Worm (Caenorhabditis elegans) whole organism, early embryonic: ENCODE results near the gene lron-1.

Experiments used
- B0310.2 ChIP-seq: sonication (generic microtip); optimal IDR thresholded peaks from 2 replicates; lab custom pipeline; 2016; ENCODE audit warnings: mild to moderate bottlenecking, missing genetic modification characterization, missing compliant biosample characterization
- F13C5.2 ChIP-seq: sonication (generic microtip); optimal IDR thresholded peaks from 2 replicates; lab custom pipeline; 2017; ENCODE audit warnings: mild to moderate bottlenecking, missing genetic modification characterization, inconsistent platforms, missing compliant biosample characterization
- aly-1 ChIP-seq: sonication (generic microtip); optimal IDR thresholded peaks from 2 replicates; lab custom pipeline; 2016; ENCODE audit warnings: missing genetic modification characterization, missing compliant biosample characterization
- ama-1 ChIP-seq: fragments of 150-350 bp; optimal IDR thresholded peaks from 2 replicates; lab custom pipeline; 2014
- ceh-13 ChIP-seq: fragments of 200-800 bp; sonication (Bioruptor generic); optimal IDR thresholded peaks from 2 replicates; lab custom pipeline; 2018; ENCODE audit warnings: mild to moderate bottlenecking, missing genetic modification characterization, missing compliant biosample characterization
- ceh-36 ChIP-seq: sonication (generic microtip); optimal IDR thresholded peaks from 2 replicates; lab custom pipeline; 2016; ENCODE audit warnings: missing genetic modification characterization, inconsistent platforms, missing compliant biosample characterization
- ets-7 ChIP-seq: sonication (generic microtip); optimal IDR thresholded peaks from 2 replicates; lab custom pipeline; 2016; ENCODE audit warnings: missing genotype, missing genetic modification characterization, missing compliant biosample characterization
- flt-1 ChIP-seq: fragments of 200-800 bp; sonication (Bioruptor generic); IDR thresholded peaks from 2 replicates; pipeline ENCODE4 v1.3.6; 2022; ENCODE audit warnings: missing genetic modification characterization, missing compliant biosample characterization
- hmbx-1 ChIP-seq: sonication (generic microtip); optimal IDR thresholded peaks from 2 replicates; lab custom pipeline; 2016; ENCODE audit warnings: mild to moderate bottlenecking, missing genetic modification characterization, missing compliant biosample characterization
- hmg-4 ChIP-seq: fragments of 200-800 bp; sonication (Bioruptor generic); optimal IDR thresholded peaks from 2 replicates; lab custom pipeline; 2018; ENCODE audit warnings: mild to moderate bottlenecking, missing genetic modification characterization, missing compliant biosample characterization
- hnd-1 ChIP-seq: sonication (generic microtip); optimal IDR thresholded peaks from 2 replicates; lab custom pipeline; 2016; ENCODE audit warnings: missing genetic modification characterization, missing compliant biosample characterization
- pes-1 ChIP-seq: fragments of 200-800 bp; sonication (Bioruptor generic); IDR thresholded peaks from 2 replicates; pipeline ENCODE4 v1.3.6; 2022; ENCODE audit warnings: missing genetic modification reagents, missing genetic modification characterization, missing compliant biosample characterization
- scrt-1 ChIP-seq: fragments of 200-800 bp; sonication (Bioruptor generic); IDR thresholded peaks from 2 replicates; pipeline ENCODE4 v1.3.6; 2022; ENCODE audit warnings: missing genetic modification characterization, missing compliant biosample characterization
- sea-1 ChIP-seq: fragments of 200-800 bp; sonication (Bioruptor generic); conservative IDR thresholded peaks from 2 replicates; pipeline ENCODE4 v1.3.6; 2022; ENCODE audit warnings: missing genetic modification characterization, missing compliant biosample characterization
- tbx-11 ChIP-seq: fragments of 200-800 bp; sonication (Bioruptor generic); IDR thresholded peaks from 2 replicates; pipeline ENCODE4 v1.3.6; 2022; ENCODE audit warnings: missing genetic modification characterization, missing compliant biosample characterization
- tbx-37 ChIP-seq: fragments of 200-800 bp; sonication (Bioruptor generic); conservative IDR thresholded peaks from 2 replicates; pipeline ENCODE4 v1.3.6; 2022; ENCODE audit warnings: missing genetic modification reagents, missing genetic modification characterization, missing compliant biosample characterization
- tra-4 ChIP-seq: sonication (generic microtip); optimal IDR thresholded peaks from 2 replicates; lab custom pipeline; 2017; ENCODE audit warnings: missing genetic modification characterization, missing compliant biosample characterization

The lron-1 gene

DNA sequence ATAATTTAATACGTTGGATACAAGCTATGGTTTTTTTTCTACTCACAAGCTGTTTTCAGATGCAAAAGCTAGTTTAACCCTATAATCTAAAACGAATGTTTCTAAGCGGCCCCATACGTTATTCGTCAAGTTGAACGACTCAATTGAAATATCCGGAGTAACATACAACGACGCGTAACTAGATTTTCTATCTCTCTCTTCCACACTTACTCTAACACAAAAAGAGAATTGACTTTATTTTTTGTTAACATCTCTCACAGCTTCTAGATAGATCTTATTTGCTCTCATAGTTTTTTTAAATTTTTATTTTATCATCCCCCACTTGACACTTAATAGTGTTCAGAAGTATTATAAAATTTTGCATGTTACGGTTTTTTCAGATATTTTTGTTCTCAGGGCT is 20.7 kb downstream of the lron-1 start:
- no peak for TF ChIP-seq aly-1 (tag; lab: Kevin White, UChicago)
- no peak for TF ChIP-seq ceh-36 (tag; lab: Kevin White, UChicago)
- no peak for TF ChIP-seq sea-1
- TF ChIP-seq ceh-13 (GFP tag; lab: Kevin White, UChicago), result no peak
- no peak for TF ChIP-seq flt-1
- TF ChIP-seq hmbx-1 (tag; lab: Kevin White, UChicago), result no peak
- no peak for TF ChIP-seq F13C5.2 (tag; lab: Kevin White, UChicago)
- no peak for TF ChIP-seq scrt-1 (GFP tag; lab: Robert Waterston, UW)
- no peak for TF ChIP-seq ama-1 (lab: Kevin White, UChicago)
- no peak for TF ChIP-seq tbx-37 (GFP tag; lab: Robert Waterston, UW)
- no peak for TF ChIP-seq tbx-11 (GFP tag; lab: Robert Waterston, UW)
- TF ChIP-seq pes-1, result no peak
- TF ChIP-seq tra-4 (tag; lab: Kevin White, UChicago), result no peak
- TF ChIP-seq ets-7 (tag; lab: Kevin White, UChicago), result no peak
- no peak for TF ChIP-seq hnd-1 (tag; lab: Kevin White, UChicago)

- TF ChIP-seq hnd-1 (tag; lab: Kevin White, UChicago), result no peak
- no peak for TF ChIP-seq F13C5.2 (tag; lab: Kevin White, UChicago)
- TF ChIP-seq flt-1, result no peak
- no peak for TF ChIP-seq B0310.2 (tag; lab: Kevin White, UChicago)
- no peak for TF ChIP-seq scrt-1 (GFP tag; lab: Robert Waterston, UW)
- TF ChIP-seq tbx-11 (GFP tag; lab: Robert Waterston, UW), result no peak
- no peak for TF ChIP-seq aly-1 (tag; lab: Kevin White, UChicago)
- no peak for TF ChIP-seq sea-1
- TF ChIP-seq ets-7 (tag; lab: Kevin White, UChicago), result no peak
- no peak for TF ChIP-seq hmg-4
- no peak for TF ChIP-seq ceh-13 (GFP tag; lab: Kevin White, UChicago)
Measured at ce11 chrX:14594825-14595224, 22.3 kb downstream of the lron-1 start, which contains the start of gene C44H4.8. Gene C44H4.8 (plus strand): TSS chrX:14595125.

DNA sequence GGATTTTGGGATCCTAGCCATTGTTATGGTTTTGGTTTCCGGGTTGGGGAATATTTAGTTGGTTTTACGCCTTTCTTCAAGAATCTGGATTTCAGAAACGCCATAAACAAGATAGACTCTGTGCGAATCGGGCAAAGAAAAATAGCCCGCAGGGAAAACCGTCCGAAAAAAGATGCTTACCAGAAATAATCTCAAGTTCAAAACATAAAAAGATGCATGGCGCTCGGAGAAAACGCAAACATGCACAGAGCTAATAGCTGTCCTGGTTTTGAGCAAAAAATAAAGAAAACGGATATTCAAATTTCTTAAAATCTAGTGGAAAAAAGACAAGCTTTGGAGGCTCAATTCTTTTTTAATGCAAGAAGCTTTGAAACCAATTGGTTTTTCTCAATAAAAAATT is 26.7 kb downstream of the lron-1 start, which contains the start of gene C44H4.6:
C44H4.6 (minus strand) TSS at position 101 of the 400 bp plus-strand sequence.
- TF ChIP-seq hnd-1 (tag; lab: Kevin White, UChicago), result no peak

ce11 chrX:14602676-14603075 is 30.2 kb downstream of the lron-1 start, which contains the start of gene eor-2:
Gene eor-2 (plus strand): TSS chrX:14603017.
- TF ChIP-seq flt-1 (peak; percentile 3; the same call in 1 of the 2 replicates), F13C5.2 (tag; lab: Kevin White, UChicago) (peak; percentile 27), ama-1 (lab: Kevin White, UChicago) (no peak)

ce11 chrX:14607770-14608169 is 35.3 kb downstream of the lron-1 start:
- no peak for TF ChIP-seq hmg-4
- no peak for TF ChIP-seq ceh-13 (GFP tag; lab: Kevin White, UChicago)
- no peak for TF ChIP-seq B0310.2 (tag; lab: Kevin White, UChicago)
- TF ChIP-seq ama-1 (lab: Kevin White, UChicago), result no peak
- TF ChIP-seq tbx-11 (GFP tag; lab: Robert Waterston, UW), result no peak
- TF ChIP-seq sea-1, result no peak
- TF ChIP-seq ceh-36 (tag; lab: Kevin White, UChicago), result no peak
- TF ChIP-seq hmbx-1 (tag; lab: Kevin White, UChicago), result no peak
- no peak for TF ChIP-seq hnd-1 (tag; lab: Kevin White, UChicago)

DNA sequence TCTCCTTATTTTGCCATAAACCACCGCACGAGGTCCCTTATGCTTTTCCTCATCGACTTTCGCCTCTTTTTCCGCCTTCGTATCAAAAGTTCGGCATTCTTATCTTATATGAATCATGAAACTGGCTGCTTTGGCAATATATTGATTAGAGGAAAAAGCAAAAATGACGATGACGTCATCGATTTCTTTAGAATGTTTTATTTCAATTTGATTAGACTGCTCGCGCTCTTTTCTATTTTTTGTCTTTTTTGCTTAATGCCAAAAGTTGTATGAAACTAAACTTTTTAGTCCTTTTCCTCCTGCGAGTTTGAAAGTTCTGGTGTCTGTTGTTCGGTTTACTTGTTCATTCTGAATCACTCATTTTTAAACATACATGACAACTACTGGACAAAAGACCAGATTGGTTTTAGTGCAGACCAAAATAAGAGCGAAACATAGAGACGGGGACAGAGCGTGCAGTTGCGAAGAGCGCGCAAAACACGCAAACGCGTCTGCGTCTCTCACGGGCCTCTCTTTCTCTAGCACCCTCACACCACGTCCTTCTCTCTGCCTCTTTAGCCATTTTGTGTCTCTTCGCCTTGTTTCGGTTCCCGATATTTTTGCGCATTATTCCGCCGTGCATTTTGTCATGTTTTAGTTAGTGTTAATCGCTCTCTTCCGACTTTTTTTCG is 37.7 kb downstream of the lron-1 start:
- TF ChIP-seq F13C5.2 (tag; lab: Kevin White, UChicago) (no peak), hmg-4 (peak; percentile 15), ceh-13 (GFP tag; lab: Kevin White, UChicago) (no peak), aly-1 (tag; lab: Kevin White, UChicago) (peak; percentile 63), hmbx-1 (tag; lab: Kevin White, UChicago) (no peak)

DNA sequence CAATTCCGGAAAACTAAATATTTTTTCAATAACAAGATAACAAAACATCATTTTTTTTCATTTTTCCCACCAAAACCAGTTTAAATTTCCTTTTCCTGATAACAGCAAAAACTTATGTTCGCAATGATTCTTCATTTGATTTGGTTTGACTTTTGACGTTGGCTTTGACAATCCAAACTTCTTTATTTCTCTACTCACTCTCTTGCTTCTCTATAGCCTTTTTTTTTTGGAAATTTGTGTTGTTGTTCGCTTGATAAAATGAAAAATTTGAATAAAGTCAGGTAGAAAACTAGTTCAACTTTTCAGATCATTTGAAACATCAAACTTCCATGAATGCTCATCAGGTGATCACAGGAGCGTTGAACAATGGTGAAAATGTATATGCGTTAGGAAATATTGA is 38.6 kb downstream of the lron-1 start, which contains the start of gene rbc-1:
rbc-1 (plus strand) TSS at position 301 of the 400 bp plus-strand sequence.
- TF ChIP-seq sea-1 (no peak), pes-1 (no peak), ets-7 (tag; lab: Kevin White, UChicago) (no peak), tbx-37 (GFP tag; lab: Robert Waterston, UW) (no peak), hmg-4 (no peak), B0310.2 (tag; lab: Kevin White, UChicago) (no peak)

DNA sequence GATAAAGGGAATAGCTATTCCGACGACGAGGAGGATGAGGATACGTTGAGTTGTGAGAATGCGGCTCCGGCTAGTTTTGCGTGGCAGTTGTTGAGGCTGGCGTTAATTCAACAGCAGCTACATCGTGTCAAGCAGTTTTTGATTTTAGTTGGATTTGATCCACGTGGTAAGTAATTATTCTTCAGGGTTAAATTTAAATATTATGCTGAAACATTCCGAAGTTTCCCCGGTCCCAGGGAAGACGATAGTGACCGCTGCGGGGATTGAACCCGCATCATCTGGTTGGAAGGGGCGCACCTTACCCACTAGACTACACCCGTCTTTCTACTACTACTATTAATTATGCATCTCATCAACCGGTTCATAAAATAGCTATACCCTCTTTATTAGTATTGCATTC is 48.7 kb downstream of the lron-1 start:
- TF ChIP-seq aly-1 (tag; lab: Kevin White, UChicago), result no peak
- TF ChIP-seq hnd-1 (tag; lab: Kevin White, UChicago), result no peak
